Fruit fly (Drosophila melanogaster) whole organism, embryonic: ENCODE measurements around the gene sra.

Experiments used
- Aef1 ChIP-seq: fragments of 200-800 bp; sonication (Bioruptor generic); IDR thresholded peaks from 3 replicates; pipeline ENCODE4 v1.3.6; 2022; ENCODE audit warnings: missing biosample characterization, missing genetic modification characterization
- Asciz ChIP-seq: fragments of 200-800 bp; sonication (Bioruptor generic); optimal IDR thresholded peaks from 2 replicates; lab custom pipeline; 2017; ENCODE audit warnings: missing biosample characterization, mild to moderate bottlenecking, missing genetic modification characterization, missing genetic modification reagents
- Atf6 ChIP-seq: fragments of 200-800 bp; sonication (Bioruptor generic); IDR thresholded peaks from 2 replicates; pipeline ENCODE4 v1.3.6; 2022; ENCODE audit warnings: missing biosample characterization, missing genetic modification characterization
- B-H2 ChIP-seq: fragments of 200-800 bp; sonication (Bioruptor generic); optimal IDR thresholded peaks from 2 replicates; lab custom pipeline; 2018; ENCODE audit warnings: missing biosample characterization, mild to moderate bottlenecking, missing genetic modification characterization
- Blimp-1 ChIP-seq: fragments of 200-800 bp; sonication (Bioruptor generic); optimal IDR thresholded peaks from 3 replicates; lab custom pipeline; 2018; ENCODE audit warnings: missing biosample characterization, missing genetic modification characterization, mild to moderate bottlenecking, moderate library complexity, missing genetic modification reagents
- CG10274 ChIP-seq: fragments of 200-800 bp; sonication (Bioruptor generic); optimal IDR thresholded peaks from 3 replicates; lab custom pipeline; 2017; ENCODE audit warnings: missing biosample characterization, mild to moderate bottlenecking, missing genetic modification characterization
- CG12391 ChIP-seq: fragments of 200-800 bp; sonication (Bioruptor generic); optimal IDR thresholded peaks from 3 replicates; lab custom pipeline; 2018; ENCODE audit warnings: missing biosample characterization, mild to moderate bottlenecking, missing genetic modification characterization, moderate library complexity
- CG12769 ChIP-seq: fragments of 200-800 bp; sonication (Bioruptor generic); optimal IDR thresholded peaks from 2 replicates; lab custom pipeline; 2019; ENCODE audit warnings: missing biosample characterization, mild to moderate bottlenecking, missing genetic modification characterization, moderate library complexity
- CG13296 ChIP-seq: fragments of 200-800 bp; sonication (Bioruptor generic); optimal IDR thresholded peaks from 3 replicates; lab custom pipeline; 2018; ENCODE audit warnings: missing biosample characterization, mild to moderate bottlenecking, missing genetic modification characterization
- CG13894 ChIP-seq: fragments of 200-800 bp; sonication (Bioruptor generic); optimal IDR thresholded peaks from 3 replicates; lab custom pipeline; 2018; ENCODE audit warnings: missing biosample characterization, mild to moderate bottlenecking, missing genetic modification characterization, moderate library complexity
- CG15011 ChIP-seq: fragments of 200-800 bp; sonication (Bioruptor generic); optimal IDR thresholded peaks from 3 replicates; lab custom pipeline; 2018; ENCODE audit warnings: missing biosample characterization, mild to moderate bottlenecking, missing genetic modification characterization
- CG15514 ChIP-seq: fragments of 200-800 bp; sonication (Bioruptor generic); optimal IDR thresholded peaks from 3 replicates; lab custom pipeline; 2017; ENCODE audit warnings: missing biosample characterization, missing genetic modification characterization, mild to moderate bottlenecking, moderate library complexity, missing genetic modification reagents
- CG17186 ChIP-seq: fragments of 200-800 bp; sonication (Bioruptor generic); optimal IDR thresholded peaks from 3 replicates; lab custom pipeline; 2017; ENCODE audit warnings: missing biosample characterization, missing genetic modification reagents, missing genetic modification characterization
- CG17612 ChIP-seq: fragments of 200-800 bp; sonication (Bioruptor generic); IDR thresholded peaks from 2 replicates; pipeline ENCODE4 v1.3.6; 2022; ENCODE audit warnings: missing biosample characterization, missing genetic modification characterization
- CG2199 ChIP-seq: fragments of 200-800 bp; sonication (Bioruptor generic); IDR thresholded peaks from 3 replicates; pipeline ENCODE4 v1.3.6; 2022; ENCODE audit warnings: missing biosample characterization, missing genetic modification characterization
- CG30431 ChIP-seq: fragments of 200-800 bp; sonication (Bioruptor generic); optimal IDR thresholded peaks from 2 replicates; lab custom pipeline; 2017; ENCODE audit warnings: missing biosample characterization, missing genetic modification characterization
- CG31365 ChIP-seq: fragments of 200-800 bp; sonication (Bioruptor generic); optimal IDR thresholded peaks from 2 replicates; lab custom pipeline; 2018; ENCODE audit warnings: missing biosample characterization, mild to moderate bottlenecking, missing genetic modification characterization
- CG4730 ChIP-seq: fragments of 200-800 bp; sonication (Bioruptor generic); IDR thresholded peaks from 2 replicates; pipeline ENCODE4 v1.3.6; 2022; ENCODE audit warnings: missing biosample characterization, missing genetic modification characterization
- CG8089 ChIP-seq: fragments of 200-800 bp; sonication (Bioruptor generic); optimal IDR thresholded peaks from 3 replicates; lab custom pipeline; 2016; ENCODE audit warnings: missing biosample characterization, missing genetic modification characterization
- CG8765 ChIP-seq: fragments of 200-800 bp; sonication (Bioruptor generic); IDR thresholded peaks from 2 replicates; pipeline ENCODE4 v1.3.6; 2022; ENCODE audit warnings: missing biosample characterization, missing genetic modification characterization
- CG8944 ChIP-seq: fragments of 200-800 bp; sonication (Bioruptor generic); optimal IDR thresholded peaks from 3 replicates; lab custom pipeline; 2016; ENCODE audit warnings: missing biosample characterization, missing genetic modification characterization
- CG9797 ChIP-seq: fragments of 200-800 bp; sonication (Bioruptor generic); optimal IDR thresholded peaks from 3 replicates; lab custom pipeline; 2018; ENCODE audit warnings: missing biosample characterization, mild to moderate bottlenecking, missing genetic modification characterization
- CTCF ChIP-seq: fragments of 200-800 bp; sonication (Bioruptor generic); optimal IDR thresholded peaks from 2 replicates; lab custom pipeline; 2017; ENCODE audit warnings: missing biosample characterization, mild to moderate bottlenecking, missing genetic modification characterization, moderate library complexity
- Dbx ChIP-seq: fragments of 200-800 bp; sonication (Bioruptor generic); IDR thresholded peaks from 3 replicates; pipeline ENCODE4 v1.3.6; 2022; ENCODE audit warnings: missing biosample characterization, missing genetic modification characterization
- Dek ChIP-seq: fragments of 200-800 bp; sonication (Bioruptor generic); optimal IDR thresholded peaks from 3 replicates; lab custom pipeline; 2019; ENCODE audit warnings: missing biosample characterization, mild to moderate bottlenecking, missing genetic modification characterization, moderate library complexity
- Dip2 ChIP-seq: fragments of 200-800 bp; sonication (Bioruptor generic); IDR thresholded peaks from 2 replicates; pipeline ENCODE4 v1.3.6; 2022; ENCODE audit warnings: missing biosample characterization, missing genetic modification characterization
- Drgx ChIP-seq: fragments of 200-800 bp; sonication (Bioruptor generic); IDR thresholded peaks from 2 replicates; pipeline ENCODE4 v1.3.6; 2022; ENCODE audit warnings: missing biosample characterization, missing genetic modification characterization
- Hsf ChIP-seq: fragments of 200-800 bp; sonication (Bioruptor generic); optimal IDR thresholded peaks from 3 replicates; lab custom pipeline; 2016; ENCODE audit warnings: missing biosample characterization, missing genetic modification characterization
- NK7.1 ChIP-seq: fragments of 200-800 bp; sonication (Bioruptor generic); optimal IDR thresholded peaks from 3 replicates; lab custom pipeline; 2016; ENCODE audit warnings: missing biosample characterization, missing genetic modification characterization
- Nf-YB ChIP-seq: fragments of 200-800 bp; sonication (Bioruptor generic); optimal IDR thresholded peaks from 3 replicates; lab custom pipeline; 2019; ENCODE audit warnings: missing biosample characterization, mild to moderate bottlenecking, missing genetic modification characterization, moderate library complexity
- Nf-YC ChIP-seq: fragments of 200-800 bp; optimal IDR thresholded peaks from 3 replicates; lab custom pipeline; 2019; ENCODE audit warnings: missing biosample characterization, mild to moderate bottlenecking, missing genetic modification characterization, moderate library complexity
- Oaz ChIP-seq: fragments of 200-800 bp; sonication (Bioruptor generic); IDR thresholded peaks from 2 replicates; pipeline ENCODE4 v1.3.6; 2022; ENCODE audit warnings: missing biosample characterization, missing genetic modification characterization
- Optix ChIP-seq: fragments of 200-800 bp; sonication (Bioruptor generic); IDR thresholded peaks from 3 replicates; pipeline ENCODE4 v1.3.6; 2022; ENCODE audit warnings: missing biosample characterization, missing genetic modification characterization
- Side ChIP-seq: fragments of 200-800 bp; sonication (Bioruptor generic); optimal IDR thresholded peaks from 2 replicates; lab custom pipeline; 2016; ENCODE audit warnings: missing biosample characterization, missing genetic modification characterization
- Sin3A ChIP-seq: fragments of >200 bp; optimal IDR thresholded peaks from 2 replicates; lab custom pipeline; 2018
- chif ChIP-seq, 2 experiments: fragments of 200-800 bp; sonication (Bioruptor generic); optimal IDR thresholded peaks; 3 replicates each; lab custom pipeline; 2016; ENCODE audit warnings: missing biosample characterization in 2 of 2, missing genetic modification characterization in 2 of 2
- chm ChIP-seq: fragments of 200-800 bp; sonication (Bioruptor generic); IDR thresholded peaks from 2 replicates; pipeline ENCODE4 v1.3.6; 2022; ENCODE audit warnings: missing biosample characterization, missing genetic modification characterization
- dpn ChIP-seq, 2 experiments: fragments of 200-800 bp; sonication (Bioruptor generic); optimal IDR thresholded peaks; 3 replicates each; lab custom pipeline; 2016; ENCODE audit warnings: missing biosample characterization in 2 of 2, missing genetic modification characterization in 2 of 2
- dysf ChIP-seq: fragments of 200-800 bp; sonication (Bioruptor generic); IDR thresholded peaks from 3 replicates; pipeline ENCODE4 v1.3.6; 2022; ENCODE audit warnings: missing biosample characterization, missing genetic modification characterization
- gcm ChIP-seq: fragments of 200-800 bp; sonication (Bioruptor generic); optimal IDR thresholded peaks from 2 replicates; lab custom pipeline; 2019; ENCODE audit warnings: missing biosample characterization, mild to moderate bottlenecking, missing genetic modification characterization, moderate library complexity
- gt ChIP-seq: fragments of 200-800 bp; sonication (Bioruptor generic); IDR thresholded peaks from 2 replicates; pipeline ENCODE4 v1.3.6; 2022; ENCODE audit warnings: missing biosample characterization, missing genetic modification characterization
- h ChIP-seq: fragments of >200 bp; optimal IDR thresholded peaks from 2 replicates; lab custom pipeline; 2017
- klu ChIP-seq: fragments of 200-800 bp; sonication (Bioruptor generic); IDR thresholded peaks from 2 replicates; pipeline ENCODE4 v1.3.6; 2022; ENCODE audit warnings: missing biosample characterization, missing genetic modification characterization
- kni ChIP-seq: fragments of 200-800 bp; sonication (Bioruptor generic); optimal IDR thresholded peaks from 3 replicates; lab custom pipeline; 2017; ENCODE audit warnings: mild to moderate bottlenecking, missing biosample characterization, missing genetic modification reagents, missing genetic modification characterization
- lilli ChIP-seq: fragments of 200-800 bp; sonication (Bioruptor generic); optimal IDR thresholded peaks from 3 replicates; lab custom pipeline; 2016; ENCODE audit warnings: missing biosample characterization, missing genetic modification characterization
- lmd ChIP-seq: fragments of 200-800 bp; sonication (Bioruptor generic); IDR thresholded peaks from 2 replicates; pipeline ENCODE4 v1.3.6; 2022; ENCODE audit warnings: missing biosample characterization, missing genetic modification characterization
- mld ChIP-seq: fragments of 200-800 bp; sonication (Bioruptor generic); IDR thresholded peaks from 3 replicates; pipeline ENCODE4 v1.3.6; 2022; ENCODE audit warnings: missing biosample characterization, missing genetic modification characterization; ENCODE audit not compliant: partially characterized antibody
- nom ChIP-seq: fragments of 200-800 bp; sonication (Bioruptor generic); optimal IDR thresholded peaks from 2 replicates; lab custom pipeline; 2017; ENCODE audit warnings: missing biosample characterization, missing genetic modification characterization, mild to moderate bottlenecking, moderate library complexity, missing genetic modification reagents
- sug ChIP-seq: fragments of 200-800 bp; optimal IDR thresholded peaks from 2 replicates; lab custom pipeline; 2019; ENCODE audit warnings: missing biosample characterization, mild to moderate bottlenecking, missing genetic modification characterization, moderate library complexity
- trh ChIP-seq: fragments of 200-800 bp; sonication (Bioruptor generic); optimal IDR thresholded peaks from 2 replicates; lab custom pipeline; 2016; ENCODE audit warnings: missing biosample characterization, missing genetic modification characterization
- ttk ChIP-seq: fragments of 200-800 bp; sonication (Bioruptor generic); IDR thresholded peaks from 2 replicates; pipeline ENCODE4 v2.1.2; 2022; ENCODE audit warnings: missing biosample characterization, missing genetic modification characterization
- vvl ChIP-seq: fragments of 200-800 bp; sonication (Bioruptor generic); IDR thresholded peaks from 2 replicates; pipeline ENCODE4 v1.3.6; 2022; ENCODE audit warnings: missing biosample characterization, missing genetic modification characterization

The sra gene

DNA sequence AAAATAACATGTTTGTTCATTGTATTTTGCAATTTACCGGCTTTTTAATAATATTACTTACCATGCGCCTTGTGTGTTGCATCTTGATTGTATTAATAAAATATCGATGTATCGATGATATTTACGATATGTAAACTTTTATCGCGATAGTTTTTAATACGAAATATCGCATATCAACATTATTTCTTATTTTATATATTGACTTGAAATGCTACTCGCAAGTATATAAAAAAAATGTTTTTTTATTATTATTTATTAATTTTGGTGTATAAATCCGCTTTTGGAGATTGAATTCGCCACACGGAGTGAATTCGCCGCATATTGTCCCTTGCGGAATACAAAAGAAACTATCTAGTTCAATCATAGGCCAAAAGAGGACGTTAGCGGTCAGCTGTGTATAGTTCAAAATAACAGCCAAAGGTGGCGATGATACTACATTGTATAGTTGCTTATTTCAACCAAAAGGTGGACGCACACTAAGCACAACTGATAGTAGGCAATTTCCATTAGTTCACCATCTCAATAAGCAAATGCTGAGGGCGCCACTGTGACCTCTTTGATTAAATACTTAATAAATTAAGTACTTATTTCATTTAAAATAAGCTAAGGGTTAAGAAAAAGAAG lies 18.5 kb downstream of the sra start, which contains the start of gene mtSSB (continued):
- TF ChIP-seq Blimp-1 (GFP tag; lab: Kevin White, UChicago) (peak; percentile 83), h (no peak), CG31365 (peak; percentile 87), CG17186 (GFP tag; lab: Kevin White, UChicago) (peak; percentile 63), mld (GFP tag; lab: Robert Waterston, UW) (peak; percentile 96), CG10274 (GFP tag; lab: Kevin White, UChicago) (peak; percentile 19), nom (GFP tag; lab: Kevin White, UChicago) (no peak), Nf-YC (peak; percentile 73), CG13296 (GFP tag; lab: Kevin White, UChicago) (peak; percentile 39), chif (GFP tag; optimal IDR thresholded peaks at IDR 0.05; lab: Kevin White, UChicago) (peak; percentile 75 to 93), CG12391 (tag; lab: Kevin White, UChicago) (peak; percentile 82), Oaz (GFP tag; lab: Robert Waterston, UW) (peak; percentile 65), CG8944 (peak; percentile 92), gcm (GFP tag; lab: Kevin White, UChicago) (peak; percentile 60), Aef1 (peak; percentile 79), Optix (GFP tag; lab: Robert Waterston, UW) (peak; percentile 90), dpn (GFP tag; optimal IDR thresholded peaks at IDR 0.05; lab: Kevin White, UChicago) (peak; percentile 89 to 93), Dek (peak; percentile 79), sug (tag; lab: Kevin White, UChicago) (peak; percentile 80), CG4730 (GFP tag; lab: Robert Waterston, UW) (peak; percentile 87), Drgx (GFP tag; lab: Robert Waterston, UW) (peak; percentile 33; the same call in 1 of the 2 replicates), B-H2 (GFP tag; lab: Kevin White, UChicago) (peak; percentile 81), CG2199 (GFP tag; lab: Robert Waterston, UW) (peak; percentile 97), dysf (GFP tag; lab: Robert Waterston, UW) (peak; percentile 92), Asciz (GFP tag; lab: Kevin White, UChicago) (peak; percentile 68), Dip2 (no peak), lmd (GFP tag; lab: Robert Waterston, UW) (peak; percentile 90), vvl (GFP tag; lab: Robert Waterston, UW) (peak; percentile 96), NK7.1 (peak; percentile 15), gt (GFP tag; lab: Robert Waterston, UW) (peak; percentile 60; the same call in 1 of the 2 replicates), Side (GFP tag; lab: Kevin White, UChicago) (peak; percentile 82), CG9797 (peak; percentile 59), CG8089 (GFP tag; lab: Kevin White, UChicago) (peak; percentile 85), Dbx (GFP tag; lab: Robert Waterston, UW) (peak; percentile 93), CG13894 (tag; lab: Kevin White, UChicago) (peak; percentile 87), CG17612 (GFP tag; lab: Robert Waterston, UW) (peak; percentile 55), CG8765 (GFP tag; lab: Robert Waterston, UW) (peak; percentile 74; the same call in 1 of the 2 replicates), Hsf (peak; percentile 93), CG12769 (tag; lab: Kevin White, UChicago) (peak; percentile 78), chm (GFP tag; lab: Robert Waterston, UW) (peak; percentile 93), Atf6 (peak; percentile 83), kni (GFP tag; lab: Kevin White, UChicago) (peak; percentile 68), Sin3A (lab: Kevin White, UChicago) (no peak), CG15514 (GFP tag; lab: Kevin White, UChicago) (peak; percentile 86), Nf-YB (GFP tag; lab: Kevin White, UChicago) (peak; percentile 38), CG30431 (GFP tag; lab: Kevin White, UChicago) (peak; percentile 78), ttk (GFP tag; lab: Robert Waterston, UW) (peak; percentile 75), lilli (GFP tag; lab: Kevin White, UChicago) (peak; percentile 93), klu (GFP tag; lab: Robert Waterston, UW) (peak; percentile 52), trh (peak; percentile 83), CTCF (GFP tag; lab: Kevin White, UChicago) (peak; percentile 100), CG15011 (GFP tag; lab: Kevin White, UChicago) (peak; percentile 41)
